Worm (Caenorhabditis elegans): Measurements from ENCODE around the gene Y41C4A.12.

ce11 chrIII:11718548-11718947, 7.9 kb downstream of the Y41C4A.12 start, which contains the start of gene Y41C4A.9:
- TF ChIP-seq ztf-11 (tag; optimal IDR thresholded peaks at IDR 0.05) (no peak), nhr-77 (tag; optimal IDR thresholded peaks at IDR 0.05) (no peak)

Data from whole organism, L3 larva.